Worm (Caenorhabditis elegans) whole organism, L1 larva: ENCODE results near the gene T05C12.1.

ENCODE experiments used
- fos-1 ChIP-seq: fragments of 150-350 bp; optimal IDR thresholded peaks from 2 replicates; lab custom pipeline; 2014; ENCODE audit warnings: missing biosample characterization, missing genetic modification characterization
- lin-15B ChIP-seq: fragments of 150-350 bp; sonication (generic microtip); optimal IDR thresholded peaks from 3 replicates; lab custom pipeline; 2014; ENCODE audit warnings: missing biosample characterization, missing genetic modification characterization
- nhr-11 ChIP-seq: fragments of 150-350 bp; optimal IDR thresholded peaks from 2 replicates; lab custom pipeline; 2014; ENCODE audit warnings: missing biosample characterization, missing genetic modification characterization
- nhr-237 ChIP-seq: fragments of 150-350 bp; optimal IDR thresholded peaks from 2 replicates; lab custom pipeline; 2014; ENCODE audit warnings: missing biosample characterization, missing genetic modification characterization
- zag-1 ChIP-seq: fragments of 150-350 bp; optimal IDR thresholded peaks from 2 replicates; lab custom pipeline; 2014; ENCODE audit warnings: missing biosample characterization, missing genetic modification characterization

ce11 chrII:8128273-8129039, 45.0 kb upstream of the T05C12.1 start:
- no peak for TF ChIP-seq nhr-237 (tag; lab: Kevin White, UChicago)
- TF ChIP-seq zag-1 = no peak
- TF ChIP-seq fos-1 (tag; lab: Kevin White, UChicago) = no peak
- TF ChIP-seq nhr-11 (tag; lab: Kevin White, UChicago) = peak; percentile 30
- TF ChIP-seq lin-15B (tag; lab: Kevin White, UChicago) = peak; percentile 14
